Fruit fly (Drosophila melanogaster): ENCODE results near the gene Pisd.
A peak's percentile ranks its signal among the peaks of the same experiment; 100 is the strongest.

Gene Pisd

DNA sequence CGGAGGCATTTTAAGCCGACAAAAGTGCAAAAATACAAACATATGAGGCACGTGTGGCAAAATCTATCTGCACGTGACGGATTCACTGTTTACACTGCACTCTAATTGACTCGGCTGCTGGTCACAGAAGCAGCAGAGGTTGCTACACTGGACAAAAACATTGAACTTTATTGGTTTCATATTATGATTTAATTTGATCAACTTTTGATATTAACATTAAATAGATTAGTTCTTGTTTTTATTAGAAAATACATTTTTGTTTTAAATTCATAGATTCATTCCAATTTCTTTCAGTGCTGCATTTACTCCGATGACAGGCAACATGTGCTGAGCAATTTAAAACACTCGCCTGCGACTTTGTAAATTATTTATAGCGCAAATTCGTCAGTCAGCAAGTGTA lies 28.5 kb downstream of the Pisd start:
- TF ChIP-seq CG1620 (GFP tag; optimal IDR thresholded peaks at IDR 0.05): peak; percentile 7
- peak; percentile 5 for TF ChIP-seq bab1 (GFP tag; optimal IDR thresholded peaks at IDR 0.05)
- TF ChIP-seq pad (GFP tag; optimal IDR thresholded peaks at IDR 0.05): no peak
- TF ChIP-seq tj (GFP tag; optimal IDR thresholded peaks at IDR 0.05): no peak
- TF ChIP-seq Mnt (GFP tag; optimal IDR thresholded peaks at IDR 0.05): no peak
- TF ChIP-seq CG5204 (GFP tag; optimal IDR thresholded peaks at IDR 0.05): no peak
- TF ChIP-seq toe (GFP tag; optimal IDR thresholded peaks at IDR 0.05): no peak
- peak; percentile 16 for TF ChIP-seq CG14711 (tag; optimal IDR thresholded peaks at IDR 0.05)
- peak; percentile 34 for TF ChIP-seq kay (GFP tag; ENCODE audit: borderline replicate concordance)

DNA sequence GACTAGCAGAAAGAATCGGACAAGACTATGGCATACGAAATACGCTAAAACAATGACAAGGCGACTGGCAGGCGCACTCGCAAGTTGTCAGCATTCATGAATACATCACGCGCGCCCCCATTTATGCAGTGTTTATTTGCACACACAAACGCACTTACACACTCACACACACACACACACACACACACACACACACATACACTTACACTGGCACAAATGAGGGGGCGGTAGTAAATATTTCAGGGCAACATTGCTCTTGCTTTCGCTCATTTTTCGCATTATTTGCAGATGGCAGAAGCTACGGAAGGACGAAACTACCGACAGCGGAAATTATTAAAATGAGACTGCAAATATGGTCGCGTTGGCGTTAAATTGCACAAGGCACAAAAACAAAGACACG lies 29.0 kb downstream of the Pisd start:
- TF ChIP-seq tj (GFP tag; optimal IDR thresholded peaks at IDR 0.05) (no peak), Clk (GFP tag; optimal IDR thresholded peaks at IDR 0.05) (no peak), Crg-1 (GFP tag; optimal IDR thresholded peaks at IDR 0.05) (no peak)

DNA sequence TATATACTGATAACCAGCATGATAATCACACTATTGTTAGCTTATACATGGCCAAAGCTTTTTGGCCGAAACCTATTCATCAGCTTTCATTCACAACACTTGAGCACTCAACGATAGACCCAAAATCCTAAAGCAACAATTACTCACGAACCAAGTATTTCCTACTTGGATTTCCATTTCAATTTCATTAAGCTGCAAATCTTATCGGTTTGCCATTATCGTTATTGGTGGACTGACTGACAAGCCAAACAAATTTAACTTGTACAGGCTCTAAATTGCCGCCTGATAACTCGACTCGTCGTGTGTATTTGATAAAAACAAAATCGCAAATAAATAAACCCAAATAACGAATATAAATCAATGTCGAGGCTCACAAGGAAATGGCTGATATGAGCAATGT lies 34.4 kb downstream of the Pisd start:
- TF ChIP-seq CG1620 (GFP tag; optimal IDR thresholded peaks at IDR 0.05): no peak
- TF ChIP-seq CG5204 (GFP tag; optimal IDR thresholded peaks at IDR 0.05): no peak
- TF ChIP-seq cic (GFP tag; optimal IDR thresholded peaks at IDR 0.05): peak; percentile 89
- no peak for TF ChIP-seq CG12768 (GFP tag; optimal IDR thresholded peaks at IDR 0.05)
- peak; percentile 83 for TF ChIP-seq kay (GFP tag; ENCODE audit: borderline replicate concordance)

DNA sequence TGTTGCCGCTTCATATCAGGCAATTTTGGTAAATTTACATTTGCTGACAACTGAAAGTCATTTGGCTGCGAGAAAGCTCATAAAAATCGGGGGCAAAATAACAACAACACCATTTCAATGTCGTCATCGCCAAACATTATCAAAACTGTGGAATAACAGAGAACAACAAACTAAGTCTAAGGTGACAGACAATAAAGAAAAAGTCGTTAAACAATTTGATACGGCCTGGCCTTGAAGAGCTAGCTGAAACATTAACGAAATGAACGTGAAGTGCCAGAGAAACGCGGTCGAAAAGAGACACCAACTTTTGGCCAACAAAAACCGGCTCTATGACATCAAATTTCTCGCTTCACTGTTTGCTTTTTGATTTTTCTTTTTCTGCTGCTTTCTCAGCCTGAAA lies 39.6 kb downstream of the Pisd start:
- TF ChIP-seq CG11617 (GFP tag; optimal IDR thresholded peaks at IDR 0.05) (no peak), CG7045 (GFP tag; optimal IDR thresholded peaks at IDR 0.05) (no peak), Hr96 (GFP tag; optimal IDR thresholded peaks at IDR 0.05) (no peak), cnc (optimal IDR thresholded peaks at IDR 0.05) (no peak), CG7101 (tag; optimal IDR thresholded peaks at IDR 0.05) (no peak), CG1620 (GFP tag; optimal IDR thresholded peaks at IDR 0.05) (no peak), Clk (GFP tag; optimal IDR thresholded peaks at IDR 0.05) (no peak), tj (GFP tag; optimal IDR thresholded peaks at IDR 0.05) (no peak), Mnt (GFP tag; optimal IDR thresholded peaks at IDR 0.05) (no peak), bab1 (GFP tag; optimal IDR thresholded peaks at IDR 0.05) (no peak), Crg-1 (GFP tag; optimal IDR thresholded peaks at IDR 0.05) (no peak), pad (GFP tag; optimal IDR thresholded peaks at IDR 0.05) (no peak), CG33017 (tag; optimal IDR thresholded peaks at IDR 0.05) (no peak), CG12768 (GFP tag; optimal IDR thresholded peaks at IDR 0.05) (no peak), toe (GFP tag; optimal IDR thresholded peaks at IDR 0.05) (no peak), ovo (GFP tag; optimal IDR thresholded peaks at IDR 0.05) (no peak), kay (GFP tag; ENCODE audit: borderline replicate concordance) (no peak), CG14711 (tag; optimal IDR thresholded peaks at IDR 0.05) (no peak), CG5204 (GFP tag; optimal IDR thresholded peaks at IDR 0.05) (no peak), cic (GFP tag; optimal IDR thresholded peaks at IDR 0.05) (no peak)

- no peak for TF ChIP-seq CG12768 (GFP tag; optimal IDR thresholded peaks at IDR 0.05)
- no peak for TF ChIP-seq cnc (optimal IDR thresholded peaks at IDR 0.05)
- no peak for TF ChIP-seq kay (GFP tag; ENCODE audit: borderline replicate concordance)
- TF ChIP-seq CG14711 (tag; optimal IDR thresholded peaks at IDR 0.05): no peak
- TF ChIP-seq Hr96 (GFP tag; optimal IDR thresholded peaks at IDR 0.05): no peak
- no peak for TF ChIP-seq CG33017 (tag; optimal IDR thresholded peaks at IDR 0.05)
- TF ChIP-seq CG7045 (GFP tag; optimal IDR thresholded peaks at IDR 0.05): no peak
- TF ChIP-seq pad (GFP tag; optimal IDR thresholded peaks at IDR 0.05): no peak
- no peak for TF ChIP-seq Mnt (GFP tag; optimal IDR thresholded peaks at IDR 0.05)
- TF ChIP-seq Clk (GFP tag; optimal IDR thresholded peaks at IDR 0.05): no peak
- TF ChIP-seq Crg-1 (GFP tag; optimal IDR thresholded peaks at IDR 0.05): no peak
- no peak for TF ChIP-seq toe (GFP tag; optimal IDR thresholded peaks at IDR 0.05)
- no peak for TF ChIP-seq ovo (GFP tag; optimal IDR thresholded peaks at IDR 0.05)
- no peak for TF ChIP-seq tj (GFP tag; optimal IDR thresholded peaks at IDR 0.05)
- TF ChIP-seq CG7101 (tag; optimal IDR thresholded peaks at IDR 0.05): no peak
- TF ChIP-seq CG1620 (GFP tag; optimal IDR thresholded peaks at IDR 0.05): no peak
- TF ChIP-seq cic (GFP tag; optimal IDR thresholded peaks at IDR 0.05): no peak
- TF ChIP-seq bab1 (GFP tag; optimal IDR thresholded peaks at IDR 0.05): no peak
These were observed 41.1 kb downstream of the Pisd start for dm6 chr3R:24091653-24092052.

DNA sequence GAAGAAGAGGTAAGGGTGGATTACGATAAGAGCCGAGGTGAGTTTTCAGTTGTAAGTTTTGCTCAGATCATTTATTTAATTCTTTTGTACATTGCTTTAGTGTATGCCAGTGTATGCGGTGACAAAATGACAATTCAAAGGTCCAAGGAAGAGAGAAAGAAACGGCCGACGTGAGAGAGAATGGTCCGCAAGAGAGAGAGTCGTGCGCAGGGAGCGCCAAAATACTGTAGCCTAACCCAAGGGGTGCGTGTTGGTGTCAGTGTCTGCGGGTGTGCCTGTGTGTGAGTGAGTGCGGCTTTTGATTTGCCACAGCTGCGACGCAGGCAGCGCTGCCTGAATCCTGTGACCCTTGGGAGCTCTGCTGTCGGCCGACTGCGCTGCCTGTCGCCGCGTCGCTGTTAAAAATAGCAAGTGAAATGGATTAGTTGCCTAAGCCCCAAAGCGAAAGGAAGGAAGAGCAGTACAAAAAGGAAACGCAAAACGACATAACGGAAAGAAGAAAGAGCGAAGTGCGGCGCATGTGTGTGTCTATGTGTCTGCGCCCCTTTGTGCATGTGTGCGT lies 42.1 kb downstream of the Pisd start:
- TF ChIP-seq CG1620 (GFP tag; optimal IDR thresholded peaks at IDR 0.05): no peak

DNA sequence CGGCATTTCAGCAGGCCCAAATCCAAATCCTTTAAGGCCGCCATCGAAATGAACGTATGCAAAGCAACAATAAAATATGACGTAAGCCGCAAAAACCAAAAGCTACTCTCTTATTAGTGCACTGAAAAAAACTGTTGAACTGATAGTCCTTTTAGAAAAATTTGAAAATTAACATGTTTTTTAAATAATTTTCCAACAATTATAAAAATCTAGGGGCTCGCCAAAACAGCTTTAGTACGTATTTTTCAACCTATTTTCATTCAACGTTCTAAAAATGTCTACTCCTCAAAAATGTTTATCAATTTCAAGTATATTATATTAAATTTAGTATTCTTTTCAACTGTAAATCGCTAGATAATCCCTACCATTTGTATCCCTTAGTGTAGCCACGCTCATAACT lies 42.8 kb downstream of the Pisd start:
- TF ChIP-seq Crg-1 (GFP tag; optimal IDR thresholded peaks at IDR 0.05) (no peak), ovo (GFP tag; optimal IDR thresholded peaks at IDR 0.05) (no peak), cnc (optimal IDR thresholded peaks at IDR 0.05) (no peak), cic (GFP tag; optimal IDR thresholded peaks at IDR 0.05) (no peak), pad (GFP tag; optimal IDR thresholded peaks at IDR 0.05) (no peak), CG33017 (tag; optimal IDR thresholded peaks at IDR 0.05) (no peak), CG7101 (tag; optimal IDR thresholded peaks at IDR 0.05) (no peak), CG14711 (tag; optimal IDR thresholded peaks at IDR 0.05) (no peak), CG1620 (GFP tag; optimal IDR thresholded peaks at IDR 0.05) (no peak), toe (GFP tag; optimal IDR thresholded peaks at IDR 0.05) (no peak), CG11617 (GFP tag; optimal IDR thresholded peaks at IDR 0.05) (no peak)

Data from whole organism, adult.